Worm (Caenorhabditis elegans): Measurements from ENCODE around the gene saeg-1.

The saeg-1 gene

DNA sequence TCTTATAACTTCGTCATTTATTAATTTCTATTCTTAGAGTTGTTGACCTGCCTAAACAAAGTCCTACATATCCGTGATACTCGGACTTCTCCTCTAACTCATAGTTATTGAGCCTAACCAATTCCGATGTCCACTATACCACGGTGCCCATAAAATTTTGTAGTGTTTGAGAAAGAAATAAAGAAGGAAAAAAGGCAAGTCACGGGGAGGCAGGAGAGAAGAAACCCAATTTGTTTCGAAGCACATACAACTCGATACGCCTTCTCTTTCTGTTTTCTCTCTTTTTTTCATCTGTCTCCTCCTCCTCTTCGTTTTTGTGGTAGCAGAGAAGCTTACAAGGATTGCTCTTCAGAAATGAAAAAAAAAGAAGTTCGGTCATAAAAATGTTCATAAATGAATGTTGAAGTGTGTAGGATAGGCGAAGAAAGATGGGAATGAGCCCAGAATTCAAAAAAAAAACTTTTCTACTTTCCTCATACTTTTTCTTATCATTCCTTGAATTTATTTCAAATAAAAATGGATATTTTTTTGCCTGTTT lies 30.7 kb downstream of the saeg-1 start:
- TF ChIP-seq skn-1 (tag; optimal IDR thresholded peaks at IDR 0.05) (no peak), ceh-16 (tag; optimal IDR thresholded peaks at IDR 0.05) (no peak), daf-12 (tag; optimal IDR thresholded peaks at IDR 0.05) (no peak), ceh-82 (tag; optimal IDR thresholded peaks at IDR 0.05) (no peak), nfya-1 (tag; optimal IDR thresholded peaks at IDR 0.05; ENCODE audit: insufficient read depth) (peak; percentile 11), lin-15B (tag; optimal IDR thresholded peaks at IDR 0.05) (no peak), egl-5 (tag; optimal IDR thresholded peaks at IDR 0.05) (peak; percentile 53), nhr-23 (tag; optimal IDR thresholded peaks at IDR 0.05) (no peak), snpc-4 (tag; optimal IDR thresholded peaks at IDR 0.05) (no peak), egl-27 (tag; optimal IDR thresholded peaks at IDR 0.05) (no peak), pqm-1 (tag; optimal IDR thresholded peaks at IDR 0.05) (no peak), zag-1 (tag; optimal IDR thresholded peaks at IDR 0.05) (no peak), ama-1 (optimal IDR thresholded peaks at IDR 0.05) (no peak), elt-2 (tag; optimal IDR thresholded peaks at IDR 0.05) (no peak), unc-62 (GFP tag; optimal IDR thresholded peaks at IDR 0.05) (no peak), nhr-76 (tag; optimal IDR thresholded peaks at IDR 0.05) (no peak)

DNA sequence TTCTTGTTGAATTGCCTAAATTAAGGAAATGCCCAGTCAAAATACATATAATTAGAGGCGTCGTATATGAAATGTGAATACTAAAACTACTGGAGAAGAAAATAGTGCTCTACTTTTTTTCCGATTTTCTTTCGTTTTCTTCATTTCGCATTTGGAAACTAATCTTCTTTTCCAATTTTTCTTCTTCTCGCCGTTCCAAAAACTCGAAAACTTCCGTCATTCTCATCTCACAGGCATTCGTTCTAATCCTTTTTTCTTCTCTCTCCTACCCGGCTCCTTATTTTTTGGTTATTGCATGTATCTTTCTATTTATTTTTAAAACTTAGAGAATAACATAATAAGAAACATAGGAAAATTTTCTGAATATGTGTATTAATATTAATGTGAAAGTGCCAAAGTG lies 32.6 kb downstream of the saeg-1 start:
- TF ChIP-seq tbx-2 (tag; optimal IDR thresholded peaks at IDR 0.05) (no peak), nhr-28 (tag; optimal IDR thresholded peaks at IDR 0.05) (no peak), lin-39 (tag; optimal IDR thresholded peaks at IDR 0.05) (no peak), skn-1 (tag; optimal IDR thresholded peaks at IDR 0.05) (no peak), nhr-11 (tag; optimal IDR thresholded peaks at IDR 0.05) (no peak), mdl-1 (tag; optimal IDR thresholded peaks at IDR 0.05) (no peak), nfya-1 (tag; optimal IDR thresholded peaks at IDR 0.05; ENCODE audit: insufficient read depth) (no peak)

DNA sequence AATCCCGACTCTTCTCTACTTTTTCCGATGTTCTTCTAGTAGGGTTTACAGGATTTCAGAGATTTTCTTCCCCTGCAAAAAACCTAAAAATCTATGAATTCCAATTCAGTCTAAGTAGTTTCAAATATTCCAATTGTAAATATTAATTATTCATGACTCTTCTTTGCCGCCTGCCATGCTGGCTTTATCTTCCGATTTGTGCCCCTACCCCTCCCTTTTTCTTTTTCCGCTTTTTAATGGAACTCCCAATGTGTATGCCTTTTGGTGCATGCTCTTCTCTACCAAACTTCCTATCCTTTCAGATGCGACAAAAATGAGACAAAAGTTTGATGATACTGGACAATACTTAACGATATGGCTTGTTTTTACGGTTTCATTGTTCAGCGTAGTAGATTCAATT lies 40.8 kb downstream of the saeg-1 start, which contains the start of gene nrx-1:
Gene nrx-1 (plus strand): TSS at position 301 of the 400 bp plus-strand sequence.
- TF ChIP-seq elt-3 (tag; optimal IDR thresholded peaks at IDR 0.05) (no peak), unc-62 (GFP tag; optimal IDR thresholded peaks at IDR 0.05) (no peak), ceh-16 (tag; optimal IDR thresholded peaks at IDR 0.05) (no peak), fkh-2 (tag; optimal IDR thresholded peaks at IDR 0.05) (no peak), nhr-67 (tag; optimal IDR thresholded peaks at IDR 0.05) (no peak), pha-4 (tag; optimal IDR thresholded peaks at IDR 0.05) (no peak), fos-1 (tag; optimal IDR thresholded peaks at IDR 0.05) (no peak), aly-2 (tag; optimal IDR thresholded peaks at IDR 0.05) (no peak), pqm-1 (tag; optimal IDR thresholded peaks at IDR 0.05) (no peak)

DNA sequence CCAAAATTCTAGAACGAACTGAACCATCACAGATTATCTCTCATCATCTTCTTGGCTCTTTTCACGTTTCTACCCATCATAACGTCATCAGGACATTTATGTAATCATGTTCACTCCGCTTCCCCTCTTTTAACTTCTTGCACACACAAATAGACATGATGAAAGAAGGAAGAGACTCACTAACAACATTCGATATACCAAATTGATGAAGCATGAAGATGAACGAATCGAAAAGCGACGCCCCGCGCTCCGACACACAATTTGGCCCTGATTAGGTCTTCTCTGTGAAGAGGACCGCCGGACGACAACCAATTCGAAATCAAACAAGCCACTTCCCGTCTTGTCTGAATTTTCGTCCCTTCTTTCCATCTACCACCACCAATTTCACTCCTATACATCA lies 47.0 kb downstream of the saeg-1 start:
- no peak for TF ChIP-seq tbx-2 (tag; optimal IDR thresholded peaks at IDR 0.05)

DNA sequence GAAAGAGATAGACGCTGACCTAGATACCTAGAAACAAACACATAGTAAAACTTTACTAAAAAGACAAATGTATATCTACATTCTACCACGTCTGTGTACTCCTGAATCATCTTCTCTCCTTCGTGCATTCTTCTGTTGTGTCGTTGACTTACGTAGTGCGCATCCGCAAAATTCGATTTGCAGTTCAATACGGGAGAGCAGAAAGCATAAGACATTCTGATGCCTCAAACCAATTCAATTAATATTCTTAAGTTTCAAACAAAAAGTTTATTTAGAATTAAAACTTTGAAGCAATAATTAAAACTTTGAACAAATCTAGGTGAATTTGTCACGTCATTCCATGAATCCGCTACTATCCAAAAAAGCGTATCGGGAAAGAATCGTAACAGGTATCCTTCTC lies 48.7 kb downstream of the saeg-1 start:
- TF ChIP-seq egl-27 (tag; optimal IDR thresholded peaks at IDR 0.05) (no peak), ztf-11 (tag; optimal IDR thresholded peaks at IDR 0.05) (no peak), elt-2 (tag; optimal IDR thresholded peaks at IDR 0.05) (no peak), elt-3 (tag; optimal IDR thresholded peaks at IDR 0.05) (no peak), unc-62 (GFP tag; optimal IDR thresholded peaks at IDR 0.05) (no peak), fkh-10 (GFP tag; optimal IDR thresholded peaks at IDR 0.05) (peak; percentile 25), lin-15B (tag; optimal IDR thresholded peaks at IDR 0.05) (no peak), nhr-43 (tag; optimal IDR thresholded peaks at IDR 0.05; ENCODE audit: poor library complexity, severe bottlenecking) (no peak)

DNA sequence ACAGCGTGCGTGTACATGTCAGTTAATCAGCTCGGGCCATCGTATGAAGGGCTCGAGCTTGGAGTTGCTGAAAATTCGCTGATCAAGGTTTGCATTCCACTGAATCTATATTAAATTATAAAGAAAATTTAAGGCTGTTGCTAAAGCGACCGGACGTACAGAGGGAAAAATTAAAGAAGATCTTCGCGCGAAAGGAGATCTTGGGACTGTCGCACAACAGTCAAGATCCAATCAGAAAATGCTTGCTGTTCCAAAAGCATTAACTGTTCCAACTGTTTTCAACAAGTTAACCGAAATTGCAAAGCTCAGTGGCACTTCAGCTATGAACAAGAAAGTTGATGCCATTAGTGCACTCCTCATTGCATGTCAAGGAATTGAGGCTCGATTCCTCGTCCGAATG lies 51.2 kb downstream of the saeg-1 start:
- TF ChIP-seq ztf-11 (tag; optimal IDR thresholded peaks at IDR 0.05) (no peak), R02D3.7 (tag; optimal IDR thresholded peaks at IDR 0.05) (no peak), lsy-12 (tag; optimal IDR thresholded peaks at IDR 0.05) (no peak), fkh-2 (tag; optimal IDR thresholded peaks at IDR 0.05) (no peak), pqm-1 (tag; optimal IDR thresholded peaks at IDR 0.05) (no peak), nfya-1 (tag; optimal IDR thresholded peaks at IDR 0.05; ENCODE audit: insufficient read depth) (no peak), egl-5 (tag; optimal IDR thresholded peaks at IDR 0.05) (no peak), aly-2 (tag; optimal IDR thresholded peaks at IDR 0.05) (no peak), jun-1 (tag; optimal IDR thresholded peaks at IDR 0.05) (no peak), unc-62 (GFP tag; optimal IDR thresholded peaks at IDR 0.05) (no peak), nhr-23 (tag; optimal IDR thresholded peaks at IDR 0.05) (no peak), snpc-4 (tag; optimal IDR thresholded peaks at IDR 0.05) (no peak), nhr-43 (tag; optimal IDR thresholded peaks at IDR 0.05; ENCODE audit: poor library complexity, severe bottlenecking) (no peak)

Data from whole organism, L3 larva.